Fruit fly (Drosophila melanogaster) whole organism, embryonic: ENCODE data around the gene stck.

ENCODE experiments used
- Atf6 ChIP-seq: fragments of 200-800 bp; sonication (Bioruptor generic); IDR thresholded peaks from 2 replicates; pipeline ENCODE4 v1.3.6; 2022; ENCODE audit warnings: missing biosample characterization, missing genetic modification characterization
- C15 ChIP-seq: fragments of 200-800 bp; sonication (Bioruptor generic); IDR thresholded peaks from 3 replicates; pipeline ENCODE4 v1.3.6; 2022; ENCODE audit warnings: missing biosample characterization, missing genetic modification characterization
- CG12659 ChIP-seq: fragments of 200-800 bp; sonication (Bioruptor generic); optimal IDR thresholded peaks from 3 replicates; lab custom pipeline; 2017; ENCODE audit warnings: mild to moderate bottlenecking, missing biosample characterization, missing genetic modification reagents, missing genetic modification characterization
- CG13624 ChIP-seq: fragments of 200-800 bp; sonication (Bioruptor generic); optimal IDR thresholded peaks from 2 replicates; lab custom pipeline; 2016; ENCODE audit warnings: missing biosample characterization, missing genetic modification characterization
- CG13775 ChIP-seq: fragments of 200-800 bp; sonication (Bioruptor generic); optimal IDR thresholded peaks from 3 replicates; lab custom pipeline; 2017; ENCODE audit warnings: missing biosample characterization, mild to moderate bottlenecking, missing genetic modification characterization
- CG17359 ChIP-seq: fragments of 200-800 bp; sonication (Bioruptor generic); optimal IDR thresholded peaks from 3 replicates; lab custom pipeline; 2018; ENCODE audit warnings: missing biosample characterization, mild to moderate bottlenecking, missing genetic modification characterization, moderate library complexity
- CG17361 ChIP-seq: fragments of 200-800 bp; sonication (Bioruptor generic); IDR thresholded peaks from 3 replicates; pipeline ENCODE4 v1.3.6; 2022; ENCODE audit warnings: missing biosample characterization, missing genetic modification characterization
- CG17612 ChIP-seq: fragments of 200-800 bp; sonication (Bioruptor generic); IDR thresholded peaks from 2 replicates; pipeline ENCODE4 v1.3.6; 2022; ENCODE audit warnings: missing biosample characterization, missing genetic modification characterization
- CG18262 ChIP-seq: fragments of 200-800 bp; optimal IDR thresholded peaks from 3 replicates; lab custom pipeline; 2019; ENCODE audit warnings: missing biosample characterization, mild to moderate bottlenecking, missing genetic modification characterization, moderate library complexity
- CG2116 ChIP-seq: fragments of 200-800 bp; sonication (Bioruptor generic); optimal IDR thresholded peaks from 3 replicates; lab custom pipeline; 2018; ENCODE audit warnings: missing biosample characterization, mild to moderate bottlenecking, missing genetic modification characterization
- CG2875 ChIP-seq: fragments of 200-800 bp; sonication (Bioruptor generic); optimal IDR thresholded peaks from 2 replicates; lab custom pipeline; 2017; ENCODE audit warnings: missing biosample characterization, mild to moderate bottlenecking, missing genetic modification characterization, missing genetic modification reagents
- CG32772 ChIP-seq: fragments of 200-800 bp; sonication (Bioruptor generic); IDR thresholded peaks from 2 replicates; pipeline ENCODE4 v1.3.6; 2022; ENCODE audit warnings: missing biosample characterization, missing genetic modification characterization
- CG4328 ChIP-seq: fragments of 200-800 bp; sonication (Bioruptor generic); optimal IDR thresholded peaks from 3 replicates; lab custom pipeline; 2017; ENCODE audit warnings: missing biosample characterization, missing genetic modification reagents, missing genetic modification characterization
- CG5245 ChIP-seq: fragments of 200-800 bp; sonication (Bioruptor generic); optimal IDR thresholded peaks from 3 replicates; lab custom pipeline; 2016; ENCODE audit warnings: missing biosample characterization, missing genetic modification characterization
- CG7357 ChIP-seq: fragments of 200-800 bp; sonication (Bioruptor generic); IDR thresholded peaks from 3 replicates; pipeline ENCODE4 v1.3.6; 2022; ENCODE audit warnings: missing biosample characterization, missing genetic modification characterization
- CTCF ChIP-seq: fragments of 200-800 bp; sonication (Bioruptor generic); optimal IDR thresholded peaks from 2 replicates; lab custom pipeline; 2017; ENCODE audit warnings: missing biosample characterization, mild to moderate bottlenecking, missing genetic modification characterization, moderate library complexity
- CrebB ChIP-seq: fragments of 200-800 bp; sonication (Bioruptor generic); optimal IDR thresholded peaks from 3 replicates; lab custom pipeline; 2018; ENCODE audit warnings: missing biosample characterization, mild to moderate bottlenecking, missing genetic modification characterization
- Dad ChIP-seq: fragments of 200-800 bp; sonication (Bioruptor generic); optimal IDR thresholded peaks from 3 replicates; lab custom pipeline; 2016; ENCODE audit warnings: missing biosample characterization, missing genetic modification characterization
- Ets65A ChIP-seq: fragments of 200-800 bp; sonication (Bioruptor generic); peaks from one replicate; lab custom pipeline; 2016; ENCODE audit warnings: missing biosample characterization, missing genetic modification characterization
- Fer2 ChIP-seq: fragments of 200-800 bp; sonication (Bioruptor generic); optimal IDR thresholded peaks from 2 replicates; lab custom pipeline; 2018; ENCODE audit warnings: missing biosample characterization, mild to moderate bottlenecking, missing genetic modification characterization, moderate library complexity
- Fer3 ChIP-seq: fragments of 200-800 bp; sonication (Bioruptor generic); optimal IDR thresholded peaks from 2 replicates; lab custom pipeline; 2018; ENCODE audit warnings: missing biosample characterization, mild to moderate bottlenecking, missing genetic modification characterization, moderate library complexity
- Gsc ChIP-seq: fragments of 200-800 bp; sonication (Bioruptor generic); IDR thresholded peaks from 2 replicates; pipeline ENCODE4 v1.3.6; 2022; ENCODE audit warnings: missing biosample characterization, missing genetic modification characterization
- HHEX ChIP-seq: fragments of 200-800 bp; sonication (Bioruptor generic); optimal IDR thresholded peaks from 3 replicates; lab custom pipeline; 2017; ENCODE audit warnings: missing biosample characterization, mild to moderate bottlenecking, missing genetic modification characterization, missing genetic modification reagents
- HLH4C ChIP-seq: fragments of 200-800 bp; sonication (Bioruptor generic); IDR thresholded peaks from 3 replicates; pipeline ENCODE4 v1.3.6; 2022; ENCODE audit warnings: missing biosample characterization, missing genetic modification characterization; ENCODE audit not compliant: partially characterized antibody
- Lpt ChIP-seq: fragments of >200 bp; optimal IDR thresholded peaks from 2 replicates; lab custom pipeline; 2018; ENCODE audit warnings: missing biosample characterization, missing genetic modification characterization
- Max ChIP-seq: fragments of 200-800 bp; sonication (Bioruptor generic); optimal IDR thresholded peaks from 2 replicates; lab custom pipeline; 2016; ENCODE audit warnings: missing biosample characterization, mild to moderate bottlenecking, missing genetic modification characterization
- Med ChIP-seq: fragments of 200-800 bp; sonication (Bioruptor generic); peaks from one replicate; lab custom pipeline; 2016; ENCODE audit warnings: missing biosample characterization, missing genetic modification characterization, mild to moderate bottlenecking, inconsistent platforms, moderate library complexity
- Six4 ChIP-seq: fragments of 200-800 bp; sonication (Bioruptor generic); optimal IDR thresholded peaks from 2 replicates; lab custom pipeline; 2016; ENCODE audit warnings: missing biosample characterization, missing genetic modification characterization
- Stat92E ChIP-seq, 3 experiments: fragments of >200 bp in 2 of 3; fragments of 200-800 bp in 1 of 3; sonication (Bioruptor generic) in 1 of 3; optimal IDR thresholded peaks; 2 replicates each; lab custom pipeline; 2017 to 2019; ENCODE audit warnings: missing biosample characterization in 3 of 3, missing genetic modification characterization in 3 of 3, mild to moderate bottlenecking in 1 of 3, moderate library complexity in 1 of 3
- aop ChIP-seq: fragments of 200-800 bp; sonication (Bioruptor generic); IDR thresholded peaks from 2 replicates; pipeline ENCODE4 v1.3.6; 2022; ENCODE audit warnings: missing biosample characterization, missing genetic modification characterization
- bab2 ChIP-seq: fragments of 200-800 bp; sonication (Bioruptor generic); optimal IDR thresholded peaks from 2 replicates; lab custom pipeline; 2016; ENCODE audit warnings: missing biosample characterization, missing genetic modification characterization
- bbx ChIP-seq: fragments of 200-800 bp; sonication (Bioruptor generic); IDR thresholded peaks from 2 replicates; pipeline ENCODE4 v1.3.6; 2022; ENCODE audit warnings: missing biosample characterization, missing genetic modification characterization; ENCODE audit not compliant: partially characterized antibody
- br ChIP-seq: fragments of >200 bp; optimal IDR thresholded peaks from 2 replicates; lab custom pipeline; 2017
- corto ChIP-seq: fragments of 200-800 bp; sonication (Bioruptor generic); optimal IDR thresholded peaks from 2 replicates; lab custom pipeline; 2016; ENCODE audit warnings: missing biosample characterization, mild to moderate bottlenecking, missing genetic modification characterization, moderate library complexity
- crol ChIP-seq: fragments of 200-800 bp; sonication (Bioruptor generic); IDR thresholded peaks from 2 replicates; pipeline ENCODE4 v1.3.6; 2022; ENCODE audit warnings: missing biosample characterization, missing genetic modification characterization
- dmrt11E ChIP-seq: fragments of 200-800 bp; sonication (Bioruptor generic); optimal IDR thresholded peaks from 3 replicates; lab custom pipeline; 2018; ENCODE audit warnings: missing biosample characterization, mild to moderate bottlenecking, missing genetic modification characterization, moderate library complexity
- dysf ChIP-seq: fragments of 200-800 bp; sonication (Bioruptor generic); IDR thresholded peaks from 3 replicates; pipeline ENCODE4 v1.3.6; 2022; ENCODE audit warnings: missing biosample characterization, missing genetic modification characterization
- fd3F ChIP-seq: fragments of 200-800 bp; sonication (Bioruptor generic); optimal IDR thresholded peaks from 2 replicates; lab custom pipeline; 2018; ENCODE audit warnings: missing biosample characterization, mild to moderate bottlenecking, missing genetic modification characterization, moderate library complexity
- fd64A ChIP-seq: fragments of 200-800 bp; sonication (Bioruptor generic); optimal IDR thresholded peaks from 3 replicates; lab custom pipeline; 2018; ENCODE audit warnings: missing biosample characterization, mild to moderate bottlenecking, missing genetic modification characterization
- fd96Cb ChIP-seq: fragments of 200-800 bp; sonication (Bioruptor generic); optimal IDR thresholded peaks from 2 replicates; lab custom pipeline; 2018; ENCODE audit warnings: missing biosample characterization, mild to moderate bottlenecking, missing genetic modification characterization, moderate library complexity
- gcm2 ChIP-seq: fragments of 200-800 bp; sonication (Bioruptor generic); optimal IDR thresholded peaks from 2 replicates; lab custom pipeline; 2016; ENCODE audit warnings: missing biosample characterization, missing genetic modification characterization
- grn ChIP-seq: fragments of 200-800 bp; sonication (Bioruptor generic); optimal IDR thresholded peaks from 3 replicates; lab custom pipeline; 2017; ENCODE audit warnings: missing biosample characterization, missing genetic modification characterization
- hkb ChIP-seq, 2 experiments: fragments of 200-800 bp in 1 of 2; fragments of >200 bp in 1 of 2; sonication (Bioruptor generic) in 1 of 2; IDR thresholded peaks in 1 of 2; optimal IDR thresholded peaks in 1 of 2; 2 replicates each; pipeline versions ENCODE4 v1.3.6 to Lab custom; 2017 to 2022; ENCODE audit warnings: missing biosample characterization in 1 of 2, missing genetic modification characterization in 1 of 2
- klu ChIP-seq: fragments of 200-800 bp; sonication (Bioruptor generic); IDR thresholded peaks from 2 replicates; pipeline ENCODE4 v1.3.6; 2022; ENCODE audit warnings: missing biosample characterization, missing genetic modification characterization
- org-1 ChIP-seq: fragments of 200-800 bp; sonication (Bioruptor generic); optimal IDR thresholded peaks from 2 replicates; lab custom pipeline; 2017; ENCODE audit warnings: missing biosample characterization, missing genetic modification characterization
- pita ChIP-seq: fragments of 200-800 bp; sonication (Bioruptor generic); optimal IDR thresholded peaks from 2 replicates; lab custom pipeline; 2017; ENCODE audit warnings: missing biosample characterization, mild to moderate bottlenecking, missing genetic modification characterization
- pros ChIP-seq: fragments of 200-800 bp; sonication (Bioruptor generic); optimal IDR thresholded peaks from 3 replicates; lab custom pipeline; 2019; ENCODE audit warnings: missing biosample characterization, mild to moderate bottlenecking, missing genetic modification characterization, moderate library complexity
- sim ChIP-seq: fragments of 200-800 bp; sonication (Bioruptor generic); IDR thresholded peaks from 2 replicates; pipeline ENCODE4 v1.3.6; 2022; ENCODE audit warnings: missing biosample characterization, missing genetic modification characterization
- so ChIP-seq: fragments of 200-800 bp; sonication (Bioruptor generic); IDR thresholded peaks from 3 replicates; pipeline ENCODE4 v1.3.6; 2022; ENCODE audit warnings: missing biosample characterization, missing genetic modification characterization
- sqz ChIP-seq: fragments of 200-800 bp; sonication (Bioruptor generic); optimal IDR thresholded peaks from 3 replicates; lab custom pipeline; 2018; ENCODE audit warnings: missing biosample characterization, mild to moderate bottlenecking, missing genetic modification characterization
- ttk ChIP-seq: fragments of 200-800 bp; sonication (Bioruptor generic); IDR thresholded peaks from 2 replicates; pipeline ENCODE4 v2.1.2; 2022; ENCODE audit warnings: missing biosample characterization, missing genetic modification characterization
- usp ChIP-seq: fragments of >200 bp; optimal IDR thresholded peaks from 2 replicates; lab custom pipeline; 2017; ENCODE audit warnings: missing biosample characterization, missing genetic modification characterization
- yki ChIP-seq: fragments of >200 bp; optimal IDR thresholded peaks from 3 replicates; lab custom pipeline; 2018

Gene stck

DNA sequence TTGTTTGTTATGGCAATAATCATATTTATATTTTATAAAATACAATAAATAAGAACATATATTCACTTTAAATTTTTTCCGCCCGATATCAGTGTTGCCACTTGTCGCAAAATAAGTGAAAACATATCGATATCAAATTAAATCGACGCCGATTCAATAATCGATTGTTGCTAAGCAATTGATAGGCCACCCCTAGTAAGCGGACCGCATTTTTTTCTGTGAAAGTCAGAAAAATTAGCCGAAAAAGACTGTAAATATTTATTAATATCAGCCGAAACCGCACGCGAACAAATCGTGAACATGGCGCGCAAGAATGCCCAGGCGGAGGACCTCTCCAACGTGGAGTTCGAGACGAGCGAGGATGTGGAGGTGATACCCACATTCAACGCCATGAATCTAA lies 43.7 kb upstream of the stck start, which contains the start of gene CG7483 (continued):
- TF ChIP-seq usp (GFP tag; lab: Kevin White, UChicago): no peak
- no peak for TF ChIP-seq pros (GFP tag; lab: Kevin White, UChicago)
- no peak for TF ChIP-seq C15 (GFP tag; lab: Robert Waterston, UW)
- TF ChIP-seq Dad (GFP tag; lab: Kevin White, UChicago): no peak
- no peak for TF ChIP-seq Ets65A (GFP tag; lab: Kevin White, UChicago)
- no peak for TF ChIP-seq CG5245 (GFP tag; lab: Kevin White, UChicago)
- no peak for TF ChIP-seq CG7357 (GFP tag; lab: Robert Waterston, UW)
- no peak for TF ChIP-seq fd96Cb (tag; lab: Kevin White, UChicago)
- peak; percentile 70 for TF ChIP-seq CG2116
- no peak for TF ChIP-seq dysf (GFP tag; lab: Robert Waterston, UW)
- no peak for TF ChIP-seq CG4328 (GFP tag; lab: Kevin White, UChicago)
- no peak for TF ChIP-seq sim (GFP tag; lab: Robert Waterston, UW)
- TF ChIP-seq yki (lab: Kevin White, UChicago): no peak
- no peak for TF ChIP-seq CG18262 (tag; lab: Kevin White, UChicago)
- TF ChIP-seq dmrt11E (tag; lab: Kevin White, UChicago): no peak
- no peak for TF ChIP-seq gcm2 (GFP tag; lab: Kevin White, UChicago)
- TF ChIP-seq crol (GFP tag; lab: Robert Waterston, UW): no peak
- TF ChIP-seq CG2875 (GFP tag; lab: Kevin White, UChicago): no peak
- no peak for TF ChIP-seq CG17612 (GFP tag; lab: Robert Waterston, UW)
- TF ChIP-seq br: no peak
- no peak for TF ChIP-seq klu (GFP tag; lab: Robert Waterston, UW)
- TF ChIP-seq CG13775: no peak
- no peak for TF ChIP-seq fd3F
- no peak for TF ChIP-seq CG17361
- TF ChIP-seq org-1 (GFP tag; lab: Kevin White, UChicago): no peak
- no peak for TF ChIP-seq grn (GFP tag; lab: Kevin White, UChicago)
- TF ChIP-seq HLH4C: peak; percentile 82
- no peak for TF ChIP-seq aop
- no peak for TF ChIP-seq bab2 (GFP tag; lab: Kevin White, UChicago)
- no peak for TF ChIP-seq so (GFP tag; lab: Robert Waterston, UW)
- no peak for TF ChIP-seq CG32772 (GFP tag; lab: Robert Waterston, UW)
- no peak for TF ChIP-seq ttk (GFP tag; lab: Robert Waterston, UW)
- no peak for TF ChIP-seq Six4 (GFP tag; lab: Kevin White, UChicago)
- TF ChIP-seq CrebB (tag; lab: Kevin White, UChicago): no peak
- TF ChIP-seq CTCF (GFP tag; lab: Kevin White, UChicago): no peak
- no peak for TF ChIP-seq Max
- TF ChIP-seq bbx (GFP tag; lab: Robert Waterston, UW): peak; percentile 84
- no peak for TF ChIP-seq Atf6
- no peak for TF ChIP-seq pita
- TF ChIP-seq corto (GFP tag; lab: Kevin White, UChicago): no peak
- TF ChIP-seq hkb (optimal IDR thresholded peaks at IDR 0.05; lab: Kevin White, UChicago): no peak
- TF ChIP-seq hkb (GFP tag; IDR thresholded peaks at IDR 0.05; lab: Robert Waterston, UW): no peak
- no peak for TF ChIP-seq Lpt (GFP tag; lab: Kevin White, UChicago)
- no peak for TF ChIP-seq Fer3
- no peak for TF ChIP-seq Gsc (GFP tag; lab: Robert Waterston, UW)
- no peak for TF ChIP-seq Fer2 (tag; lab: Kevin White, UChicago)
- TF ChIP-seq HHEX (GFP tag; lab: Kevin White, UChicago): no peak
- TF ChIP-seq CG17359 (tag; lab: Kevin White, UChicago): no peak
- TF ChIP-seq sqz: peak; percentile 81
- no peak for TF ChIP-seq CG13624
- TF ChIP-seq fd64A (GFP tag; lab: Kevin White, UChicago): no peak
- TF ChIP-seq Stat92E (GFP tag; optimal IDR thresholded peaks at IDR 0.05; lab: Kevin White, UChicago): peak in 1 of 3 experiments; percentile 43
- peak; percentile 64 for TF ChIP-seq Med (GFP tag; lab: Kevin White, UChicago)
- peak; percentile 42 for TF ChIP-seq CG12659 (GFP tag; lab: Kevin White, UChicago)
